Fruit fly (Drosophila melanogaster): Measurements from ENCODE around the gene grp.
A peak's percentile ranks its signal among the peaks of the same experiment; 100 is the strongest.

grp gene

DNA sequence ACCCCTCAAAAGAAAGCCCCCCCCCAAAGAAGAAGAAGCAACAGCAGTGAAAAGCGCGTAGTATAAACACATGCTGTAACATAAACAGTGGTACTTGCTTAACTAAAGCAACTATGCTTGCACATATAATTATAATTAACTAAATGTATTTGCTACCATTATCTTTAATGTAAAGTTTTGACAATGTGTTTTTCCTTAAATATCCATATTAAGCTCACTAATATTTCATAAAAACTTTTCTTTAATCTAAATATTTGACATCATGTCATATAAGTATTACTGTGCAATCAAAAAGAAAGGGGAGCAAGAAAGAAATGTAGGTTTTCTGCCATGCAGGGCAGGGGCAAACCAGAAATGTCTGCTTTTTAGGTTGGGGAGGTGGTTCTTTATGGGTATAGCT lies 36.9 kb downstream of the grp start (continued):
- no peak for TF ChIP-seq Spps (tag; optimal IDR thresholded peaks at IDR 0.05)
- TF ChIP-seq CkIIα-i1 (GFP tag; IDR thresholded peaks at IDR 0.05) = no peak
- no peak for TF ChIP-seq CG12219 (GFP tag; optimal IDR thresholded peaks at IDR 0.05)
- no peak for TF ChIP-seq YL-1 (GFP tag; optimal IDR thresholded peaks at IDR 0.05)
- TF ChIP-seq CG32767 (GFP tag; IDR thresholded peaks at IDR 0.05) = no peak
- TF ChIP-seq CG30403 (GFP tag; optimal IDR thresholded peaks at IDR 0.05) = no peak
- TF ChIP-seq Mes4 (GFP tag; optimal IDR thresholded peaks at IDR 0.05) = no peak
- TF ChIP-seq Nf-YC (tag; optimal IDR thresholded peaks at IDR 0.05) = peak; percentile 19
- no peak for TF ChIP-seq Dip2 (GFP tag; IDR thresholded peaks at IDR 0.05)
- no peak for TF ChIP-seq Sry-δ (GFP tag; optimal IDR thresholded peaks at IDR 0.05)
- TF ChIP-seq CG4404 (GFP tag; IDR thresholded peaks at IDR 0.05) = no peak
- TF ChIP-seq yki (optimal IDR thresholded peaks at IDR 0.05) = no peak
- no peak for TF ChIP-seq Dll (GFP tag; IDR thresholded peaks at IDR 0.05; ENCODE audit: partially characterized antibody)
- TF ChIP-seq NK7.1 (GFP tag; optimal IDR thresholded peaks at IDR 0.05) = no peak
- no peak for TF ChIP-seq Usf (GFP tag; optimal IDR thresholded peaks at IDR 0.05)
- TF ChIP-seq Nf-YA (GFP tag; IDR thresholded peaks at IDR 0.05) = no peak
- no peak for TF ChIP-seq CG33213 (GFP tag; optimal IDR thresholded peaks at IDR 0.05)
- no peak for TF ChIP-seq NfI (GFP tag; optimal IDR thresholded peaks at IDR 0.05)
- no peak for TF ChIP-seq nerfin-1 (tag; optimal IDR thresholded peaks at IDR 0.05)
- no peak; the same call in 1 of the 2 replicates for TF ChIP-seq Awh (GFP tag; IDR thresholded peaks at IDR 0.05)
- TF ChIP-seq twi (tag; optimal IDR thresholded peaks at IDR 0.05) = no peak
- no peak for TF ChIP-seq sisA (GFP tag; IDR thresholded peaks at IDR 0.05)
- TF ChIP-seq CG11695 (GFP tag; IDR thresholded peaks at IDR 0.05) = no peak
- TF ChIP-seq Nf-YB (GFP tag; optimal IDR thresholded peaks at IDR 0.05) = no peak
- TF ChIP-seq CG17385 (GFP tag; optimal IDR thresholded peaks at IDR 0.05) = no peak
- no peak for TF ChIP-seq CG11456 (GFP tag; IDR thresholded peaks at IDR 0.05)
- no peak for TF ChIP-seq chn (GFP tag; optimal IDR thresholded peaks at IDR 0.05)
- no peak for TF ChIP-seq prd (optimal IDR thresholded peaks at IDR 0.05)
- peak; percentile 44; the same call in 1 of the 3 replicates for TF ChIP-seq prd (GFP tag; IDR thresholded peaks at IDR 0.05)
- no peak for TF ChIP-seq Eip74EF (GFP tag; optimal IDR thresholded peaks at IDR 0.05)
- TF ChIP-seq fd96Cb (tag; optimal IDR thresholded peaks at IDR 0.05) = peak; percentile 16
- TF ChIP-seq CG15514 (GFP tag; optimal IDR thresholded peaks at IDR 0.05) = peak; percentile 28
- TF ChIP-seq CG31388 (GFP tag; optimal IDR thresholded peaks at IDR 0.05) = no peak
- TF ChIP-seq CG34422 (GFP tag; IDR thresholded peaks at IDR 0.05) = 0 out of 3 replicates have a peak, but pooled peaks have one; percentile 34
- no peak for TF ChIP-seq CG6683 (GFP tag; optimal IDR thresholded peaks at IDR 0.05)
- no peak for TF ChIP-seq disco-r (GFP tag; optimal IDR thresholded peaks at IDR 0.05)
- no peak for TF ChIP-seq pita (GFP tag; optimal IDR thresholded peaks at IDR 0.05)
- no peak for TF ChIP-seq CG4360 (GFP tag; IDR thresholded peaks at IDR 0.05)
- TF ChIP-seq bowl (GFP tag; IDR thresholded peaks at IDR 0.05) = no peak
- no peak for TF ChIP-seq CG14860 (GFP tag; IDR thresholded peaks at IDR 0.05; ENCODE audit: partially characterized antibody)
- no peak for TF ChIP-seq amos (GFP tag; IDR thresholded peaks at IDR 0.05; ENCODE audit: partially characterized antibody)
- no peak for TF ChIP-seq CG4617 (GFP tag; optimal IDR thresholded peaks at IDR 0.05; ENCODE audit: borderline replicate concordance)
- no peak for TF ChIP-seq sd (tag; optimal IDR thresholded peaks at IDR 0.05)
- peak; percentile 34 for TF ChIP-seq ind (GFP tag; optimal IDR thresholded peaks at IDR 0.05)
- TF ChIP-seq dpn (GFP tag; optimal IDR thresholded peaks at IDR 0.05) = no peak
- TF ChIP-seq CG11696 (GFP tag; IDR thresholded peaks at IDR 0.05) = 0 out of 2 replicates have a peak, but pooled peaks have one; percentile 10
- TF ChIP-seq CG32772 (GFP tag; IDR thresholded peaks at IDR 0.05) = peak; percentile 63; the same call in 1 of the 2 replicates
- TF ChIP-seq CG2678 (tag; optimal IDR thresholded peaks at IDR 0.05) = peak; percentile 70
- TF ChIP-seq pb (GFP tag; optimal IDR thresholded peaks at IDR 0.05) = no peak
- no peak for TF ChIP-seq Hr39 (optimal IDR thresholded peaks at IDR 0.05)
- no peak for TF ChIP-seq Xbp1 (GFP tag; optimal IDR thresholded peaks at IDR 0.05)
- no peak for TF ChIP-seq Bgb (GFP tag; IDR thresholded peaks at IDR 0.05; ENCODE audit: partially characterized antibody)
